Fruit fly (Drosophila melanogaster): Measurements from ENCODE around the gene nSMase.
A peak's percentile ranks its signal among the peaks of the same experiment; 100 is the strongest.

Gene nSMase

DNA sequence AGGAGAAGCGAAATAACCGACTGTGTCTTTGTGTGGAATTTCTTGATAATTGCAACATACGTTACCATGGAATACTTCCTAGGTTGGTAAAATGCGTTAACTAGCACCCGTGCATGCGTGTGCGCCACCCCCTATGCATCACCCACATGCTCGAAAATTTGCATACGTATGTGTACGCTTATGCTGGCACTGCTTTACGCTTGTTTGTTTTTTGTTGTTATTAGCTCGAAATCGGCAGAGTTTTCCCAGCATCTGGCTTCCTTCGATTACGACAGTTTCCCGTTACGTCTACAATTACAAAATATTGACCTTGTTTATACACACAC lies 7.5 kb downstream of the nSMase start:
- peak; percentile 42 for TF ChIP-seq N (GFP tag; optimal IDR thresholded peaks at IDR 0.05)
- TF ChIP-seq CG32264 (GFP tag; optimal IDR thresholded peaks at IDR 0.05), result no peak

DNA sequence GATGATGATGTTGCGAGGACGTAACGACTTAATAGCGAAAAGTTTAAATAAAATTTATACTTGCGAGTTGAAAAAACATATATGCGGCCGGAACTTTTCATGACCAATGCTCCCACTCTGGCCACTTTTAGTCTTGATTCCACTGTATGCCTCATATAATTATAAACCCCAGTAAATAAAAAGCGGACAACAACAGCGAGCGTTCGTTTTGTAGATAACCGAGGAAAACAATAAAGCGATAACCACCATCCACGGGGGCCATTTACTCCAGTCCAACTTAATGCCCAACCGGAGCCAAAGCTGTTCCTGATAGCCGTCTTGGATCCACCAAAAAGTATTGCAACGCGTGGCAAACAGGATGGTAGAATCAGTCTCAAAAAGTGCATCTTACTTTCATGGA lies 17.4 kb downstream of the nSMase start:
- TF ChIP-seq br (GFP tag; optimal IDR thresholded peaks at IDR 0.05) (no peak), tai (GFP tag; optimal IDR thresholded peaks at IDR 0.05) (no peak), CG32264 (GFP tag; optimal IDR thresholded peaks at IDR 0.05) (no peak), Dfd (GFP tag; optimal IDR thresholded peaks at IDR 0.05) (no peak), sage (GFP tag; optimal IDR thresholded peaks at IDR 0.05) (no peak), h (GFP tag; optimal IDR thresholded peaks at IDR 0.05) (no peak), rgr (GFP tag; optimal IDR thresholded peaks at IDR 0.05) (no peak), Hr83 (GFP tag; optimal IDR thresholded peaks at IDR 0.05; ENCODE audit: poor library complexity, severe bottlenecking) (no peak), dl (GFP tag; optimal IDR thresholded peaks at IDR 0.05; ENCODE audit: insufficient read depth in 1 of 2, partially characterized antibody in 2 of 2) (no peak), N (GFP tag; optimal IDR thresholded peaks at IDR 0.05) (no peak)

DNA sequence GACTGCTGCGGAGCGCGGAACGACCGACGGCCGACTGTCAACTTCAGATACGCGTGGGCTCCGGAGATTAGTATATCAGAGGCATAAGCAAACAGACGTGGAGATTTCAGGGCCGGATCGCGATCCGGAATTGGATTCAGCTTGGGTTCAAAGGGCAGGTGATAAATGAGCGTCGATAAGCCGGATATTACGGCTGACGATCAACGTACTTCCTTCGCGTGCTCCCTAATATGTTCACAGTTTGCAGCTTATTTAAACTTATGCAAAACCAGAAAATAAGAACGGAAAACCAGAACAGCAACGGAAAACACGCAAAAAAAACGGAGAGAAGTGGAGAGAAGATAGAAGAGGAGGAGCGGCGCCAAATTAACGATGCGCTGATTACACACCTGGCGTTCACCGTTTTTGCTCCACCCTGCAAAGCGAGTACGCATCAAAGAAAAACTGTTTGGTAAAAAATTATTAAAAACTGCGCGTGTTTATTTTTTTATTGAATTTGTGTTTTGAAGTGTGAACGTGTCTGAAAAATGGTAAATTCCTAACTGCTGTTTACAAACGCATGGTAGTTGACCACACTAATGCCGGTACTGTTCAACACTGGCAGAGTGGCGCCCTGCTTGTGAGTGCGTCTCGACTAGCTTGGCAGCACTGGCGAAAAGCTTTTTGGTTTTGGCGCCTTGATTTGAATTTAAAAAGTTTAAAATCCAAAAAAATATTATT lies 20.2 kb downstream of the nSMase start, which contains the start of gene CG17746:
TSS of gene CG17746 (minus strand) at position 546 of the 720 bp plus-strand sequence.
- TF ChIP-seq psq (GFP tag; optimal IDR thresholded peaks at IDR 0.05) (no peak), Hnf4 (GFP tag; optimal IDR thresholded peaks at IDR 0.05) (peak; percentile 53), brk (GFP tag; optimal IDR thresholded peaks at IDR 0.05) (peak; percentile 31), fru (GFP tag; optimal IDR thresholded peaks at IDR 0.05) (peak; percentile 3), pan (optimal IDR thresholded peaks at IDR 0.05) (no peak), HLH106 (tag; optimal IDR thresholded peaks at IDR 0.05) (peak; percentile 2), Dfd (GFP tag; optimal IDR thresholded peaks at IDR 0.05) (no peak), GATAd (GFP tag; optimal IDR thresholded peaks at IDR 0.05) (no peak), Dif (GFP tag; optimal IDR thresholded peaks at IDR 0.05; ENCODE audit: partially characterized antibody) (peak; percentile 6), sv (GFP tag; optimal IDR thresholded peaks at IDR 0.05) (peak; percentile 17), Myc (optimal IDR thresholded peaks at IDR 0.05) (no peak), rgr (GFP tag; optimal IDR thresholded peaks at IDR 0.05) (peak; percentile 44), usp (GFP tag; optimal IDR thresholded peaks at IDR 0.05) (no peak), br (GFP tag; optimal IDR thresholded peaks at IDR 0.05) (no peak), foxo (GFP tag; optimal IDR thresholded peaks at IDR 0.05) (peak in 1 of 2 experiments; percentile 35), Hr83 (GFP tag; optimal IDR thresholded peaks at IDR 0.05; ENCODE audit: poor library complexity, severe bottlenecking) (peak; percentile 50), Jra (GFP tag; optimal IDR thresholded peaks at IDR 0.05) (peak; percentile 10), ey (GFP tag; optimal IDR thresholded peaks at IDR 0.05) (peak; percentile 4), Mio (GFP tag; optimal IDR thresholded peaks at IDR 0.05) (no peak), h (GFP tag; optimal IDR thresholded peaks at IDR 0.05) (peak; percentile 48)

DNA sequence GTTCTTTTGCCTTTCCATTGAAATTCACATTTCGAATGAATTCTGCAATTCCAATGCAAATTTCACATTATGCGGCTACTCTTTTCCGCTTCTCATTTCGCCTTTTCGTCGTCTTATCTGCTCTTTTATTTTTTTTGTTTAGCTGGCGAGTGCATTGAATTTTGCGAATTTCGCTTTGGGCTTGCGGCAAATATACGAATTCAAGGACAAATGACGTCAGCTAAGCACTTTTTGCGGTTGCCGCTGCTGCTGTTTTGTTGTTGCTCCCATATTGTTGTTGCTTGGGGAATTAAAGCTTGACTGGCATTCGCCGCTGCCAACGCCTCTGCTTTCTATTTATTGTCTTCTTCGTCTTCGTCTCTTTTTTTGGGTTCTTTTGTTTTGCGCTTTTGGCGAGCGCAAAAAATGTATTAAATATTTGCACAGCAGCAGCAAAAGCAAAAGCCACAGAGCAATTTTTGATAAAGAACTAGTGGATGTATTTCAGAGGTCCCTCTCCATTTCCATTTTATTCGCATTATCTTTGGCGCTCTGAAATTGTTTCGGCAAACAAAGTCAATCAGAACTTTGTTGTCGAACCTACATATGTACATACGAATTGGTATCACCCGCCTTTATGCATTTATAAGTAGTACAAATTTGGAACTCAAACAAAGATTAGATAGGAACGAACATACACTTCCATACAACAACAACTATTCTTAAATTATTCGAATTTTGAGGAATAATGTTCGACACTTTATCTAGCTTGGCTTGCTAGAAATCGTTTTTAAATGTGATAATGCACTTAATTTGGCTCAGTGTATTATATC lies 21.0 kb downstream of the nSMase start:
- TF ChIP-seq Hnf4 (GFP tag; optimal IDR thresholded peaks at IDR 0.05), result peak; percentile 71
- peak; percentile 23 for TF ChIP-seq HLH106 (tag; optimal IDR thresholded peaks at IDR 0.05)
- peak; percentile 30 for TF ChIP-seq woc (GFP tag; optimal IDR thresholded peaks at IDR 0.05)
- TF ChIP-seq Mio (GFP tag; optimal IDR thresholded peaks at IDR 0.05), result no peak
- TF ChIP-seq fru (GFP tag; optimal IDR thresholded peaks at IDR 0.05), result peak; percentile 72
- TF ChIP-seq ey (GFP tag; optimal IDR thresholded peaks at IDR 0.05), result peak; percentile 84
- no peak for TF ChIP-seq lola (GFP tag; optimal IDR thresholded peaks at IDR 0.05)
- no peak for TF ChIP-seq usp (GFP tag; optimal IDR thresholded peaks at IDR 0.05)
- peak; percentile 76 for TF ChIP-seq OdsH (GFP tag; optimal IDR thresholded peaks at IDR 0.05)
- TF ChIP-seq CrebA (GFP tag; optimal IDR thresholded peaks at IDR 0.05; ENCODE audit: borderline replicate concordance), result peak; percentile 43
- TF ChIP-seq GATAd (GFP tag; optimal IDR thresholded peaks at IDR 0.05), result no peak
- no peak for TF ChIP-seq Vsx2 (GFP tag; optimal IDR thresholded peaks at IDR 0.05; ENCODE audit: partially characterized antibody)
- peak; percentile 60 for TF ChIP-seq tai (GFP tag; optimal IDR thresholded peaks at IDR 0.05)
- TF ChIP-seq dsf (GFP tag; optimal IDR thresholded peaks at IDR 0.05; ENCODE audit: borderline replicate concordance), result no peak
- TF ChIP-seq Hr78 (GFP tag; optimal IDR thresholded peaks at IDR 0.05), result no peak
- peak; percentile 57 for TF ChIP-seq h (GFP tag; optimal IDR thresholded peaks at IDR 0.05)
- TF ChIP-seq pan (optimal IDR thresholded peaks at IDR 0.05), result no peak
- no peak for TF ChIP-seq sv (GFP tag; optimal IDR thresholded peaks at IDR 0.05)
- TF ChIP-seq br (GFP tag; optimal IDR thresholded peaks at IDR 0.05), result peak; percentile 46
- peak; percentile 68 for TF ChIP-seq Hr83 (GFP tag; optimal IDR thresholded peaks at IDR 0.05; ENCODE audit: poor library complexity, severe bottlenecking)
- TF ChIP-seq Jra (GFP tag; optimal IDR thresholded peaks at IDR 0.05), result peak; percentile 23
- peak; percentile 77 for TF ChIP-seq CG32264 (GFP tag; optimal IDR thresholded peaks at IDR 0.05)
- TF ChIP-seq jim (GFP tag; optimal IDR thresholded peaks at IDR 0.05), result peak; percentile 45
- TF ChIP-seq Dfd (GFP tag; optimal IDR thresholded peaks at IDR 0.05), result no peak
- TF ChIP-seq foxo (GFP tag; optimal IDR thresholded peaks at IDR 0.05), result peak in 1 of 2 experiments; percentile 69
- TF ChIP-seq Dif (GFP tag; optimal IDR thresholded peaks at IDR 0.05; ENCODE audit: partially characterized antibody), result no peak
- no peak for TF ChIP-seq dmrt93B (GFP tag; optimal IDR thresholded peaks at IDR 0.05)
- TF ChIP-seq psq (GFP tag; optimal IDR thresholded peaks at IDR 0.05), result peak; percentile 89
- TF ChIP-seq Sp1 (GFP tag; optimal IDR thresholded peaks at IDR 0.05), result peak; percentile 74
- no peak for TF ChIP-seq dl (GFP tag; optimal IDR thresholded peaks at IDR 0.05; ENCODE audit: insufficient read depth in 1 of 2, partially characterized antibody in 2 of 2)
- no peak for TF ChIP-seq N (GFP tag; optimal IDR thresholded peaks at IDR 0.05)
- no peak for TF ChIP-seq Abd-B (GFP tag; optimal IDR thresholded peaks at IDR 0.05)
- no peak for TF ChIP-seq CG9705 (GFP tag; optimal IDR thresholded peaks at IDR 0.05)
- peak; percentile 25 for TF ChIP-seq sage (GFP tag; optimal IDR thresholded peaks at IDR 0.05)
